Fruit fly (Drosophila melanogaster) S2 (cell line): ENCODE measurements around the gene rhea.

ENCODE experiments used
- CG8478 ChIP-seq: fragments of >200 bp; optimal IDR thresholded peaks from 2 replicates; lab custom pipeline; 2018
- CTCF ChIP-seq, 2 experiments: fragments of >200 bp; optimal IDR thresholded peaks; 2 replicates each; lab custom pipeline; 2018

- TF ChIP-seq CTCF (optimal IDR thresholded peaks at IDR 0.05; lab: Kevin White, UChicago) (no peak), CG8478 (lab: Kevin White, UChicago) (no peak)
Measured at dm6 chr3L:8509567-8510109, 35.2 kb upstream of the rhea start, which contains the start of the genes ZC3H3 and Pus7.
